Worm (Caenorhabditis elegans): ENCODE measurements around the gene mig-15.

mig-15 gene

DNA sequence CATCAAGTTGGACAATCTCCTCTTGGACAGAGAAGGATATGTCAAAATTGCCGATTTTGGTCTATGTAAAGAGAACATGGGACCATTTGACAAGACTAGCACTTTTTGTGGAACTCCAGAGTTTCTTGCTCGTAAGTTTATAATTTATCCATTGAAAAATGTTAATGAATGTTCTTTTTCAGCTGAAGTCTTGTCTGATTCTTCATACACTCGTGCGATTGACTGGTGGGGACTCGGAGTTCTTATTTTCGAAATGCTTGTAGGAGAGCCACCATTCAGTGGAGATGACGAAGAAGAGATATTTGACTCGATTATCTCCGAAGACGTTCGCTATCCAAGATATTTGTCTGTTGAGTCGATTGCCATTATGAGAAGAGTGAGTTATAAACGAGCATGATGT, 27.3 kb downstream of the mig-15 start:
- TF ChIP-seq fos-1 (tag; optimal IDR thresholded peaks at IDR 0.05) (no peak), gmeb-1 (tag; optimal IDR thresholded peaks at IDR 0.05) (no peak), nhr-6 (tag; optimal IDR thresholded peaks at IDR 0.05) (no peak)

DNA sequence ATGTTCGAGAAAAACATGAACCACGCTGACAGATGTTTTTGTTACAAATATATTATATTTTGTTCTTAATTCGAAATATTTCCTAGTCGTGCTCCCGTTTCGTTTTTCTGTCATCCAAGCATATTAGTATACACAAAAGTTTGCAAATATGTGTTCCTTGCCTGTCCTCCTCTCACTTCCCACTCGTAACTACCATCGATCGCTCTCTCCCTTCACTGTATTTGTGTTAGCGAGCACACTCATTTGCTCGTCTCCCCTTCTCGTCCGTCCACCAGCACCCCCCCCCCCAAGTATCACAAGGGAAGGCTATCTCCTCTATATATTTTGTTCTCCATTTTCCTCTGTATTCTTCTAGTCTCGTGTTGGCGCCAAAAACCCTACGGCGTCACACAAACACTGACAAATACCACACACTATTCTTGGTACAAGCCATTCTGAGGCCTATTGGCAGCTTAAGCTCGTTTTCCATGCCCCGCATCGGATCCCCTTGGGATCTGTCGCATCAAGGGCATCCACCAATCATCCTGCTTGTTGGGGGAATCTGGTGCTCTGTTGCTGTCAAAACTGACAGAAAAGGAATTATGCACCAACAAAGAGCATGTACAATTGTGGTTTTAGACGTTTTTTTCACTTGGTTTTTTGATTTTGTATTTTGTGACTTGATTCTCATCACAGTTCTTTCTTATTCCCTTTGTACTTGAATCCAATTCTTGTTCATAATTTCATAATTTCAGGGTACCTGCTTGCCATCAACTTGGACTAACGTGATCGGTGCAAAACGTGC, 31.8 kb downstream of the mig-15 start, which contains the start of gene pkn-1:
Gene pkn-1, plus strand, starts transcription at position 734 of the 784 bp plus-strand sequence.
- TF ChIP-seq mab-5 (tag; optimal IDR thresholded peaks at IDR 0.05) (peak; percentile 25), peb-1 (tag; optimal IDR thresholded peaks at IDR 0.05) (no peak)

DNA sequence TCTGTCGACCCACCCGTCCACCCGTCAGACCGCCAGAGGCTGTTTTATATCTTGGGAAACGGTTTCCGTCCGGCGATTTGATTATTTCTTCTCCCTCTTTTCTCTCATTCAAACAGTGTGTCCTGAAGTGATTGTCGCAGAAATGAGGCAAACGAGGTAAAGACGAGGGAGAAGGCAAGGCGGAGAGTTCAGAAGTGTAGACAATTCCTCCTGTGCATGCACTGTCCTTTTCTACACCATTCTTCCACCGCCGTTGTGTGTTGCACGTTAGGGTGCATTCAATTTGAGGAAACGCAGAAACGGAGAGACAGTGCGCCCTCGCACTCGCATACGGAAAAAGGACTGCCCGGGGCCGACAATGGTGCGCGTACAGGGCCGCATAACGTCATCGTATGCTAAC, 32.8 kb downstream of the mig-15 start:
- TF ChIP-seq sem-4 (tag; optimal IDR thresholded peaks at IDR 0.05) (no peak), nhr-11 (tag; optimal IDR thresholded peaks at IDR 0.05) (no peak), nhr-129 (tag; optimal IDR thresholded peaks at IDR 0.05) (peak; percentile 36), sma-9 (GFP tag; optimal IDR thresholded peaks at IDR 0.05) (peak; percentile 10), sma-9 (tag; optimal IDR thresholded peaks at IDR 0.05) (no peak), peb-1 (tag; optimal IDR thresholded peaks at IDR 0.05) (peak; percentile 47), gmeb-1 (tag; optimal IDR thresholded peaks at IDR 0.05) (peak; percentile 1), F13H6.1 (tag; optimal IDR thresholded peaks at IDR 0.05) (peak; percentile 6), fos-1 (tag; optimal IDR thresholded peaks at IDR 0.05) (no peak), nhr-12 (tag; optimal IDR thresholded peaks at IDR 0.05) (no peak)

DNA sequence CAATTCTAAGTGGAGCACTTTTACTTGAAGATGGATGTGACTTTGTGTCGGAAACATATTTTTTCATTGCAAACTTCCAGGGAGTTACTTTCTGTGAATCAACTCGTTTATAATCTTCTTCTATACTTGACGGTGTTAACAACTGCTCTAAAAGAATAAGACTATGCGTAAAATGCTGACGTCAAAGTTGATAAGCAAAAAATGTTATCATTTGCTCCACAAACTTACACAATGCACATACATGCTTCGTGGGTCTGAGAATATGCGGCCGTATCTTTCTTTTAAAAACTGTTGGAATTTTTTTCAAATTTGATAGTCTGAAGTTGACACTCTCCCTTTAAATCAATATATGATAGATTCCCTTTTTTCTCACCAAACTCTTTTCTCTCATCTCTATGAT, 33.3 kb downstream of the mig-15 start:
- no peak for TF ChIP-seq ztf-11 (tag; optimal IDR thresholded peaks at IDR 0.05)
- no peak for TF ChIP-seq ztf-1 (GFP tag; conservative IDR thresholded peaks at IDR 0.05)
- no peak for TF ChIP-seq egl-27 (tag; optimal IDR thresholded peaks at IDR 0.05)
- TF ChIP-seq C34F6.9 (tag; optimal IDR thresholded peaks at IDR 0.05), result no peak
- no peak for TF ChIP-seq nhr-11 (tag; optimal IDR thresholded peaks at IDR 0.05)
- TF ChIP-seq mbf-1 (tag; optimal IDR thresholded peaks at IDR 0.05), result no peak
- TF ChIP-seq lin-13 (GFP tag; optimal IDR thresholded peaks at IDR 0.05), result no peak
- TF ChIP-seq Y55F3AM.14 (GFP tag; optimal IDR thresholded peaks at IDR 0.05), result no peak
- no peak for TF ChIP-seq sem-4 (tag; optimal IDR thresholded peaks at IDR 0.05)
- TF ChIP-seq fos-1 (tag; optimal IDR thresholded peaks at IDR 0.05), result peak; percentile 42
- TF ChIP-seq nhr-129 (tag; optimal IDR thresholded peaks at IDR 0.05), result no peak
- no peak for TF ChIP-seq ztf-4 (tag; optimal IDR thresholded peaks at IDR 0.05)
- TF ChIP-seq nhr-237 (tag; optimal IDR thresholded peaks at IDR 0.05), result no peak
- peak; percentile 46 for TF ChIP-seq sma-9 (GFP tag; optimal IDR thresholded peaks at IDR 0.05)
- no peak for TF ChIP-seq sma-9 (tag; optimal IDR thresholded peaks at IDR 0.05)
- no peak for TF ChIP-seq nhr-23 (tag; optimal IDR thresholded peaks at IDR 0.05)
- no peak for TF ChIP-seq elt-1 (tag; optimal IDR thresholded peaks at IDR 0.05)
- no peak for TF ChIP-seq nhr-21 (tag; optimal IDR thresholded peaks at IDR 0.05)
- TF ChIP-seq mdl-1 (tag; optimal IDR thresholded peaks at IDR 0.05), result no peak
- no peak for TF ChIP-seq ceh-82 (tag; optimal IDR thresholded peaks at IDR 0.05)
- no peak for TF ChIP-seq skn-1 (tag; optimal IDR thresholded peaks at IDR 0.05)
- TF ChIP-seq sma-3 (GFP tag; optimal IDR thresholded peaks at IDR 0.05), result no peak
- TF ChIP-seq nhr-25 (tag; optimal IDR thresholded peaks at IDR 0.05), result no peak
- no peak for TF ChIP-seq zag-1 (tag; optimal IDR thresholded peaks at IDR 0.05)
- TF ChIP-seq R02D3.7 (tag; optimal IDR thresholded peaks at IDR 0.05), result no peak
- TF ChIP-seq aly-2 (tag; optimal IDR thresholded peaks at IDR 0.05), result no peak
- peak; percentile 30 for TF ChIP-seq crh-2 (tag; optimal IDR thresholded peaks at IDR 0.05)

DNA sequence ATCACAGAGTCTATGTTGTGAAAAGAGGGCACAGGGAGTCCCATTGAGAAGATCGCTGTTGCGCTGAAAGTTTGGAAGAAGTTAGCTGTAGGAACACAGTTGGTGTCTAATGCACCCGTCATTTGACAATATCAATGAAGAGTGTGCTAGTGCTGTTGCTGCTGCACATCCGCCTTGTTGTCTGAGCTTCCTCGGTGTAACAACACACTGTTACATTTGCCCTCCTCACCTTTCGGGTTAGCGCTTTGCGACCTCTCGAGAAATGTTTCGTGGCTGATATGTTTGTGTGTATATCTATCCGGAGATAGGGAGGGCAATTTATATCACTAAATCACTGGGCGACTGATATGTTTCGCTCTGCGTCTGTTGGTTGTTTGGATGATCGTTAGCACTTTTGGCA, 34.2 kb downstream of the mig-15 start:
- peak; percentile 65 for TF ChIP-seq sma-9 (GFP tag; optimal IDR thresholded peaks at IDR 0.05)
- TF ChIP-seq sma-9 (tag; optimal IDR thresholded peaks at IDR 0.05), result no peak
- no peak for TF ChIP-seq nhr-10 (tag; optimal IDR thresholded peaks at IDR 0.05)
- TF ChIP-seq F13H6.1 (tag; optimal IDR thresholded peaks at IDR 0.05), result peak; percentile 85
- TF ChIP-seq aly-2 (tag; optimal IDR thresholded peaks at IDR 0.05), result no peak
- peak; percentile 31 for TF ChIP-seq mab-5 (tag; optimal IDR thresholded peaks at IDR 0.05)
- no peak for TF ChIP-seq ZK546.5 (tag; optimal IDR thresholded peaks at IDR 0.05)
- TF ChIP-seq nhr-129 (tag; optimal IDR thresholded peaks at IDR 0.05), result peak; percentile 71
- no peak for TF ChIP-seq crh-2 (tag; optimal IDR thresholded peaks at IDR 0.05)
- TF ChIP-seq blmp-1 (tag; optimal IDR thresholded peaks at IDR 0.05; ENCODE audit: insufficient read depth), result no peak
- peak; percentile 48 for TF ChIP-seq sem-4 (tag; optimal IDR thresholded peaks at IDR 0.05)
- TF ChIP-seq dmd-4 (tag; optimal IDR thresholded peaks at IDR 0.05), result no peak
- peak; percentile 30 for TF ChIP-seq C34F6.9 (tag; optimal IDR thresholded peaks at IDR 0.05)
- TF ChIP-seq skn-1 (tag; optimal IDR thresholded peaks at IDR 0.05), result no peak
- no peak for TF ChIP-seq ceh-82 (tag; optimal IDR thresholded peaks at IDR 0.05)
- no peak for TF ChIP-seq lin-13 (GFP tag; optimal IDR thresholded peaks at IDR 0.05)
- no peak for TF ChIP-seq sma-3 (GFP tag; optimal IDR thresholded peaks at IDR 0.05)
- TF ChIP-seq fos-1 (tag; optimal IDR thresholded peaks at IDR 0.05), result peak; percentile 49
- no peak for TF ChIP-seq mdl-1 (tag; optimal IDR thresholded peaks at IDR 0.05)

Measured in whole organism, L2 larva.